Fruit fly (Drosophila melanogaster): Measurements from ENCODE around the gene pelo.
A peak's percentile ranks its signal among the peaks of the same experiment; 100 is the strongest.

Gene pelo

dm6 chr2L:9670909-9671422 lies 29.6 kb upstream of the pelo start (continued):
- TF ChIP-seq dm (GFP tag; optimal IDR thresholded peaks at IDR 0.05): no peak
- no peak for TF ChIP-seq bsh (GFP tag; optimal IDR thresholded peaks at IDR 0.05)
- TF ChIP-seq CG14050 (GFP tag; IDR thresholded peaks at IDR 0.05): no peak
- no peak for TF ChIP-seq Side (GFP tag; optimal IDR thresholded peaks at IDR 0.05)
- TF ChIP-seq CG1529 (GFP tag; optimal IDR thresholded peaks at IDR 0.05): no peak
- no peak for TF ChIP-seq Opbp (GFP tag; IDR thresholded peaks at IDR 0.05; ENCODE audit: partially characterized antibody)
- TF ChIP-seq CG3281 (GFP tag; optimal IDR thresholded peaks at IDR 0.05): peak; percentile 23
- TF ChIP-seq fu2 (GFP tag; optimal IDR thresholded peaks at IDR 0.05): no peak
- TF ChIP-seq lola (GFP tag; optimal IDR thresholded peaks at IDR 0.05): no peak
- no peak for TF ChIP-seq tna (GFP tag; IDR thresholded peaks at IDR 0.05; ENCODE audit: partially characterized antibody)
- TF ChIP-seq prd (optimal IDR thresholded peaks at IDR 0.05): no peak
- no peak for TF ChIP-seq prd (GFP tag; IDR thresholded peaks at IDR 0.05)
- no peak for TF ChIP-seq jigr1 (GFP tag; IDR thresholded peaks at IDR 0.05)
- no peak for TF ChIP-seq ftz-f1 (GFP tag; optimal IDR thresholded peaks at IDR 0.05)
- peak; percentile 73 for TF ChIP-seq sd (tag; optimal IDR thresholded peaks at IDR 0.05)
- TF ChIP-seq CG32532 (GFP tag; IDR thresholded peaks at IDR 0.05): no peak
- no peak for TF ChIP-seq Lim3 (GFP tag; IDR thresholded peaks at IDR 0.05)
- TF ChIP-seq Atf3 (GFP tag; optimal IDR thresholded peaks at IDR 0.05): no peak
- peak; percentile 20 for TF ChIP-seq CG18599 (GFP tag; optimal IDR thresholded peaks at IDR 0.05)
- TF ChIP-seq Nf-YC (tag; optimal IDR thresholded peaks at IDR 0.05): peak; percentile 9
- TF ChIP-seq cg (GFP tag; optimal IDR thresholded peaks at IDR 0.05): no peak
- no peak for TF ChIP-seq ATbp (GFP tag; optimal IDR thresholded peaks at IDR 0.05)
- no peak for TF ChIP-seq ab (GFP tag; optimal IDR thresholded peaks at IDR 0.05)
- TF ChIP-seq Stat92E (GFP tag; optimal IDR thresholded peaks at IDR 0.05): no peak
- 0 out of 3 replicates have a peak, but pooled peaks have one; percentile 44 for TF ChIP-seq z (GFP tag; IDR thresholded peaks at IDR 0.05)
- TF ChIP-seq run (tag; optimal IDR thresholded peaks at IDR 0.05): no peak
- no peak for TF ChIP-seq HmgZ (tag; optimal IDR thresholded peaks at IDR 0.05)
- TF ChIP-seq Dp (GFP tag; optimal IDR thresholded peaks at IDR 0.05): no peak
- TF ChIP-seq CkIIα-i1 (GFP tag; IDR thresholded peaks at IDR 0.05): no peak
- no peak for TF ChIP-seq CG17186 (GFP tag; optimal IDR thresholded peaks at IDR 0.05)
- TF ChIP-seq CG14860 (GFP tag; IDR thresholded peaks at IDR 0.05; ENCODE audit: partially characterized antibody): no peak
- TF ChIP-seq CG10431 (GFP tag; optimal IDR thresholded peaks at IDR 0.05): no peak
- no peak for TF ChIP-seq Dad (GFP tag; optimal IDR thresholded peaks at IDR 0.05)
- no peak for TF ChIP-seq tx (GFP tag; optimal IDR thresholded peaks at IDR 0.05)
- peak; percentile 16; the same call in 1 of the 2 replicates for TF ChIP-seq MBD-R2 (GFP tag; IDR thresholded peaks at IDR 0.05)
- no peak for TF ChIP-seq CG14965 (GFP tag; optimal IDR thresholded peaks at IDR 0.05; ENCODE audit: borderline replicate concordance)
- no peak for TF ChIP-seq CG12155 (GFP tag; optimal IDR thresholded peaks at IDR 0.05)
- TF ChIP-seq E2f1 (GFP tag; IDR thresholded peaks at IDR 0.05): no peak
- no peak for TF ChIP-seq crp (GFP tag; optimal IDR thresholded peaks at IDR 0.05)
- no peak for TF ChIP-seq CG10979 (tag; optimal IDR thresholded peaks at IDR 0.05)
- TF ChIP-seq CG1024 (GFP tag; IDR thresholded peaks at IDR 0.05): no peak
- TF ChIP-seq luna (GFP tag; optimal IDR thresholded peaks at IDR 0.05): no peak
- no peak for TF ChIP-seq Dfd (GFP tag; optimal IDR thresholded peaks at IDR 0.05)
- TF ChIP-seq CG15696 (tag; optimal IDR thresholded peaks at IDR 0.05): no peak
- TF ChIP-seq slou (GFP tag; optimal IDR thresholded peaks at IDR 0.05): no peak
- TF ChIP-seq ro (GFP tag; IDR thresholded peaks at IDR 0.05): no peak
- no peak for TF ChIP-seq dpn (GFP tag; optimal IDR thresholded peaks at IDR 0.05)
- no peak for TF ChIP-seq danr (GFP tag; IDR thresholded peaks at IDR 0.05)
- TF ChIP-seq CG16815 (GFP tag; optimal IDR thresholded peaks at IDR 0.05): no peak
- TF ChIP-seq pfk (GFP tag; optimal IDR thresholded peaks at IDR 0.05): no peak
- no peak for TF ChIP-seq Ravus (GFP tag; IDR thresholded peaks at IDR 0.05)
